Fruit fly (Drosophila melanogaster) whole organism, embryonic: ENCODE results near the gene CG15803.

Experiments used
- Adf1 ChIP-seq: fragments of 200-800 bp; sonication (Bioruptor generic); IDR thresholded peaks from 2 replicates; pipeline ENCODE4 v1.3.6; 2022; ENCODE audit warnings: missing biosample characterization, missing genetic modification characterization
- Atf6 ChIP-seq: fragments of 200-800 bp; sonication (Bioruptor generic); IDR thresholded peaks from 2 replicates; pipeline ENCODE4 v1.3.6; 2022; ENCODE audit warnings: missing biosample characterization, missing genetic modification characterization
- CG11247 ChIP-seq: fragments of 200-800 bp; sonication (Bioruptor generic); IDR thresholded peaks from 2 replicates; pipeline ENCODE4 v1.3.6; 2022; ENCODE audit warnings: missing biosample characterization, missing genetic modification characterization
- CG1602 ChIP-seq: fragments of 200-800 bp; sonication (Bioruptor generic); optimal IDR thresholded peaks from 3 replicates; lab custom pipeline; 2016; ENCODE audit warnings: missing biosample characterization, missing genetic modification characterization
- CG16815 ChIP-seq: fragments of 200-800 bp; sonication (Bioruptor generic); optimal IDR thresholded peaks from 3 replicates; lab custom pipeline; 2017; ENCODE audit warnings: missing biosample characterization, mild to moderate bottlenecking, missing genetic modification characterization
- CG17361 ChIP-seq: fragments of 200-800 bp; sonication (Bioruptor generic); IDR thresholded peaks from 3 replicates; pipeline ENCODE4 v1.3.6; 2022; ENCODE audit warnings: missing biosample characterization, missing genetic modification characterization
- CG17385 ChIP-seq: fragments of 200-800 bp; sonication (Bioruptor generic); optimal IDR thresholded peaks from 3 replicates; lab custom pipeline; 2018; ENCODE audit warnings: missing biosample characterization, mild to moderate bottlenecking, missing genetic modification characterization
- CG2199 ChIP-seq: fragments of 200-800 bp; sonication (Bioruptor generic); IDR thresholded peaks from 3 replicates; pipeline ENCODE4 v1.3.6; 2022; ENCODE audit warnings: missing biosample characterization, missing genetic modification characterization
- CG2889 ChIP-seq: fragments of 200-800 bp; sonication (Bioruptor generic); IDR thresholded peaks from 3 replicates; pipeline ENCODE4 v1.3.6; 2022; ENCODE audit warnings: missing biosample characterization, missing genetic modification characterization
- CG30020 ChIP-seq: fragments of 200-800 bp; optimal IDR thresholded peaks from 2 replicates; lab custom pipeline; 2019; ENCODE audit warnings: missing biosample characterization, mild to moderate bottlenecking, missing genetic modification characterization, moderate library complexity
- CG31224 ChIP-seq: fragments of 200-800 bp; sonication (Bioruptor generic); IDR thresholded peaks from 2 replicates; pipeline ENCODE4 v1.3.6; 2022; ENCODE audit warnings: missing biosample characterization, missing genetic modification characterization
- CG3281 ChIP-seq: fragments of 200-800 bp; sonication (Bioruptor generic); optimal IDR thresholded peaks from 3 replicates; lab custom pipeline; 2017; ENCODE audit warnings: missing biosample characterization, mild to moderate bottlenecking, missing genetic modification characterization
- CG33557 ChIP-seq: fragments of 200-800 bp; sonication (Bioruptor generic); optimal IDR thresholded peaks from 2 replicates; lab custom pipeline; 2019; ENCODE audit warnings: missing biosample characterization, mild to moderate bottlenecking, missing genetic modification characterization, moderate library complexity
- CG3407 ChIP-seq: fragments of 200-800 bp; sonication (Bioruptor generic); optimal IDR thresholded peaks from 2 replicates; lab custom pipeline; 2018; ENCODE audit warnings: missing biosample characterization, mild to moderate bottlenecking, missing genetic modification characterization
- CG34224 ChIP-seq: fragments of 200-800 bp; sonication (Bioruptor generic); IDR thresholded peaks from 3 replicates; pipeline ENCODE4 v1.3.6; 2022; ENCODE audit warnings: missing biosample characterization, missing genetic modification characterization; ENCODE audit not compliant: partially characterized antibody
- CG8290 ChIP-seq, 3 experiments: fragments of 200-800 bp; sonication (Bioruptor generic); optimal IDR thresholded peaks; 2 replicates each; lab custom pipeline; 2016 to 2019; ENCODE audit warnings: missing biosample characterization in 3 of 3, missing genetic modification characterization in 3 of 3, mild to moderate bottlenecking in 2 of 3, moderate library complexity in 1 of 3
- CG8944 ChIP-seq: fragments of 200-800 bp; sonication (Bioruptor generic); optimal IDR thresholded peaks from 3 replicates; lab custom pipeline; 2016; ENCODE audit warnings: missing biosample characterization, missing genetic modification characterization
- CG9797 ChIP-seq: fragments of 200-800 bp; sonication (Bioruptor generic); optimal IDR thresholded peaks from 3 replicates; lab custom pipeline; 2018; ENCODE audit warnings: missing biosample characterization, mild to moderate bottlenecking, missing genetic modification characterization
- Doc2 ChIP-seq: fragments of 200-800 bp; sonication (Bioruptor generic); IDR thresholded peaks from 2 replicates; pipeline ENCODE4 v1.3.6; 2022; ENCODE audit warnings: missing biosample characterization, missing genetic modification characterization
- Dp ChIP-seq: fragments of 200-800 bp; sonication (Bioruptor generic); optimal IDR thresholded peaks from 2 replicates; lab custom pipeline; 2018; ENCODE audit warnings: missing biosample characterization, mild to moderate bottlenecking, missing genetic modification characterization, moderate library complexity
- Drgx ChIP-seq: fragments of 200-800 bp; sonication (Bioruptor generic); IDR thresholded peaks from 2 replicates; pipeline ENCODE4 v1.3.6; 2022; ENCODE audit warnings: missing biosample characterization, missing genetic modification characterization
- ERR ChIP-seq: fragments of 200-800 bp; sonication (Bioruptor generic); optimal IDR thresholded peaks from 2 replicates; lab custom pipeline; 2016; ENCODE audit warnings: missing biosample characterization, missing genetic modification characterization
- GATAe ChIP-seq: fragments of 200-800 bp; sonication (Bioruptor generic); conservative IDR thresholded peaks from 2 replicates; pipeline ENCODE4 v1.3.6; 2022; ENCODE audit warnings: missing biosample characterization, missing genetic modification characterization
- Hr3 ChIP-seq: fragments of 200-800 bp; sonication (Bioruptor generic); optimal IDR thresholded peaks from 3 replicates; lab custom pipeline; 2016; ENCODE audit warnings: missing biosample characterization, missing genetic modification characterization
- PHDP ChIP-seq: fragments of 200-800 bp; sonication (Bioruptor generic); optimal IDR thresholded peaks from 3 replicates; lab custom pipeline; 2018; ENCODE audit warnings: missing biosample characterization, mild to moderate bottlenecking, missing genetic modification characterization, moderate library complexity
- Pdp1 ChIP-seq, 2 experiments: fragments of 200-800 bp; sonication (Bioruptor generic); optimal IDR thresholded peaks; 3 replicates each; lab custom pipeline; 2016; ENCODE audit warnings: missing biosample characterization in 2 of 2, missing genetic modification characterization in 2 of 2, mild to moderate bottlenecking in 1 of 2, moderate library complexity in 1 of 2
- Six4 ChIP-seq: fragments of 200-800 bp; sonication (Bioruptor generic); optimal IDR thresholded peaks from 2 replicates; lab custom pipeline; 2016; ENCODE audit warnings: missing biosample characterization, missing genetic modification characterization
- Sox102F ChIP-seq: fragments of 200-800 bp; sonication (Bioruptor generic); optimal IDR thresholded peaks from 2 replicates; lab custom pipeline; 2018; ENCODE audit warnings: missing biosample characterization, mild to moderate bottlenecking, missing genetic modification characterization, moderate library complexity
- az2 ChIP-seq: fragments of 200-800 bp; sonication (Bioruptor generic); optimal IDR thresholded peaks from 3 replicates; lab custom pipeline; 2016; ENCODE audit warnings: missing biosample characterization, missing genetic modification characterization
- bsh ChIP-seq, 2 experiments: fragments of 200-800 bp; sonication (Bioruptor generic); optimal IDR thresholded peaks; 2 replicates each; lab custom pipeline; 2017 to 2018; ENCODE audit warnings: mild to moderate bottlenecking in 2 of 2, missing biosample characterization in 2 of 2, missing genetic modification characterization in 2 of 2, moderate library complexity in 1 of 2
- cg ChIP-seq: fragments of 200-800 bp; sonication (Bioruptor generic); optimal IDR thresholded peaks from 3 replicates; lab custom pipeline; 2019; ENCODE audit warnings: missing biosample characterization, mild to moderate bottlenecking, missing genetic modification characterization, moderate library complexity
- chm ChIP-seq: fragments of 200-800 bp; sonication (Bioruptor generic); IDR thresholded peaks from 2 replicates; pipeline ENCODE4 v1.3.6; 2022; ENCODE audit warnings: missing biosample characterization, missing genetic modification characterization
- corto ChIP-seq: fragments of 200-800 bp; sonication (Bioruptor generic); optimal IDR thresholded peaks from 2 replicates; lab custom pipeline; 2016; ENCODE audit warnings: missing biosample characterization, mild to moderate bottlenecking, missing genetic modification characterization, moderate library complexity
- crol ChIP-seq: fragments of 200-800 bp; sonication (Bioruptor generic); IDR thresholded peaks from 2 replicates; pipeline ENCODE4 v1.3.6; 2022; ENCODE audit warnings: missing biosample characterization, missing genetic modification characterization
- dmrt99B ChIP-seq: fragments of 200-800 bp; sonication (Bioruptor generic); optimal IDR thresholded peaks from 2 replicates; lab custom pipeline; 2018; ENCODE audit warnings: missing biosample characterization, mild to moderate bottlenecking, missing genetic modification characterization, moderate library complexity
- exex ChIP-seq: fragments of 200-800 bp; sonication (Bioruptor generic); optimal IDR thresholded peaks from 4 replicates; lab custom pipeline; 2018; ENCODE audit warnings: missing biosample characterization, mild to moderate bottlenecking, missing genetic modification characterization, moderate library complexity
- fu2 ChIP-seq: fragments of 200-800 bp; sonication (Bioruptor generic); optimal IDR thresholded peaks from 2 replicates; lab custom pipeline; 2016; ENCODE audit warnings: missing biosample characterization, missing genetic modification characterization
- gcm ChIP-seq: fragments of 200-800 bp; sonication (Bioruptor generic); optimal IDR thresholded peaks from 2 replicates; lab custom pipeline; 2019; ENCODE audit warnings: missing biosample characterization, mild to moderate bottlenecking, missing genetic modification characterization, moderate library complexity
- h ChIP-seq: fragments of >200 bp; optimal IDR thresholded peaks from 2 replicates; lab custom pipeline; 2017
- hb ChIP-seq: fragments of 200-800 bp; sonication (Bioruptor generic); IDR thresholded peaks from 3 replicates; pipeline ENCODE4 v1.3.6; 2022; ENCODE audit warnings: missing biosample characterization, missing genetic modification characterization; ENCODE audit not compliant: partially characterized antibody
- jigr1 ChIP-seq: fragments of 200-800 bp; sonication (Bioruptor generic); IDR thresholded peaks from 3 replicates; pipeline ENCODE4 v1.3.6; 2022; ENCODE audit warnings: missing biosample characterization, missing genetic modification characterization
- kni ChIP-seq: fragments of 200-800 bp; sonication (Bioruptor generic); optimal IDR thresholded peaks from 3 replicates; lab custom pipeline; 2017; ENCODE audit warnings: mild to moderate bottlenecking, missing biosample characterization, missing genetic modification reagents, missing genetic modification characterization
- lov ChIP-seq, 2 experiments: fragments of 200-800 bp in 1 of 2; fragments of >200 bp in 1 of 2; sonication (Bioruptor generic) in 1 of 2; IDR thresholded peaks in 1 of 2; optimal IDR thresholded peaks in 1 of 2; 2 replicates in 1 of 2; 3 replicates in 1 of 2; pipeline versions ENCODE4 v1.3.6 to Lab custom; 2017 to 2022; ENCODE audit warnings: missing biosample characterization in 1 of 2, missing genetic modification characterization in 1 of 2
- pnt ChIP-seq: fragments of 200-800 bp; sonication (Bioruptor generic); optimal IDR thresholded peaks from 3 replicates; lab custom pipeline; 2016; ENCODE audit warnings: missing biosample characterization, missing genetic modification characterization
- sob ChIP-seq: fragments of 200-800 bp; sonication (Bioruptor generic); IDR thresholded peaks from 2 replicates; pipeline ENCODE4 v1.3.6; 2022; ENCODE audit warnings: missing biosample characterization, missing genetic modification characterization
- trem ChIP-seq: fragments of 200-800 bp; optimal IDR thresholded peaks from 3 replicates; lab custom pipeline; 2019; ENCODE audit warnings: missing biosample characterization, mild to moderate bottlenecking, missing genetic modification characterization, moderate library complexity
- tup ChIP-seq: fragments of 200-800 bp; sonication (Bioruptor generic); optimal IDR thresholded peaks from 2 replicates; lab custom pipeline; 2016; ENCODE audit warnings: missing biosample characterization, mild to moderate bottlenecking, missing genetic modification characterization, moderate library complexity

Gene CG15803

dm6 chr3R:18311368-18311919 lies 49.1 kb downstream of the CG15803 start (continued):
- TF ChIP-seq hb (GFP tag; lab: Robert Waterston, UW): no peak
- peak; percentile 97; the same call in 2 of the 3 replicates for TF ChIP-seq CG17361 (GFP tag; lab: Robert Waterston, UW)
- no peak for TF ChIP-seq jigr1 (GFP tag; lab: Robert Waterston, UW)
- no peak for TF ChIP-seq trem

dm6 chr3R:18310766-18311367 lies 49.7 kb downstream of the CG15803 start:
- TF ChIP-seq lov (optimal IDR thresholded peaks at IDR 0.05; lab: Kevin White, UChicago) (no peak), lov (GFP tag; IDR thresholded peaks at IDR 0.05; lab: Robert Waterston, UW) (0 out of 3 replicates have a peak, but pooled peaks have one; percentile 46), Six4 (GFP tag; lab: Kevin White, UChicago) (no peak), CG3281 (GFP tag; lab: Kevin White, UChicago) (peak; percentile 51), crol (GFP tag; lab: Robert Waterston, UW) (peak; percentile 67), Adf1 (no peak), CG33557 (GFP tag; lab: Kevin White, UChicago) (peak; percentile 33), pnt (GFP tag; lab: Kevin White, UChicago) (no peak), CG2199 (GFP tag; lab: Robert Waterston, UW) (no peak), gcm (GFP tag; lab: Kevin White, UChicago) (no peak), h (lab: Kevin White, UChicago) (no peak), tup (no peak), CG8290 (GFP tag; optimal IDR thresholded peaks at IDR 0.05; lab: Kevin White, UChicago) (no peak), CG8290 (tag; optimal IDR thresholded peaks at IDR 0.05; lab: Kevin White, UChicago) (peak in 1 of 2 experiments; percentile 6), exex (tag; lab: Kevin White, UChicago) (no peak), CG30020 (tag; lab: Kevin White, UChicago) (peak; percentile 28), CG31224 (GFP tag; lab: Robert Waterston, UW) (no peak), ERR (GFP tag; lab: Kevin White, UChicago) (no peak), cg (GFP tag; lab: Kevin White, UChicago) (no peak), CG34224 (GFP tag; lab: Robert Waterston, UW) (peak; percentile 29; the same call in 1 of the 3 replicates), CG11247 (GFP tag; lab: Robert Waterston, UW) (no peak), CG17385 (peak; percentile 27), Sox102F (GFP tag; lab: Kevin White, UChicago) (no peak), Doc2 (GFP tag; lab: Robert Waterston, UW) (no peak), Hr3 (GFP tag; lab: Kevin White, UChicago) (peak; percentile 18), bsh (GFP tag; optimal IDR thresholded peaks at IDR 0.05; lab: Kevin White, UChicago) (no peak), az2 (GFP tag; lab: Kevin White, UChicago) (peak; percentile 44), Drgx (GFP tag; lab: Robert Waterston, UW) (0 out of 2 replicates have a peak, but pooled peaks have one; percentile 14), fu2 (GFP tag; lab: Kevin White, UChicago) (no peak), CG3407 (GFP tag; lab: Kevin White, UChicago) (no peak), kni (GFP tag; lab: Kevin White, UChicago) (peak; percentile 53), sob (GFP tag; lab: Robert Waterston, UW) (0 out of 2 replicates have a peak, but pooled peaks have one; percentile 33), CG2889 (GFP tag; lab: Robert Waterston, UW) (no peak), Atf6 (GFP tag; lab: Robert Waterston, UW) (0 out of 2 replicates have a peak, but pooled peaks have one; percentile 26), CG1602 (peak; percentile 10), PHDP (tag; lab: Kevin White, UChicago) (peak; percentile 32), Pdp1 (GFP tag; optimal IDR thresholded peaks at IDR 0.05; lab: Kevin White, UChicago) (no peak), CG8944 (no peak), Dp (GFP tag; lab: Kevin White, UChicago) (no peak), chm (GFP tag; lab: Robert Waterston, UW) (0 out of 2 replicates have a peak, but pooled peaks have one; percentile 44), GATAe (GFP tag; lab: Robert Waterston, UW) (no peak), CG9797 (GFP tag; lab: Kevin White, UChicago) (no peak), corto (GFP tag; lab: Kevin White, UChicago) (no peak), CG16815 (GFP tag; lab: Kevin White, UChicago) (peak; percentile 54), dmrt99B (tag; lab: Kevin White, UChicago) (peak; percentile 66)
